Fruit fly (Drosophila melanogaster) whole organism, embryonic: ENCODE data around the gene CG8042.
A peak's percentile ranks its signal among the peaks of the same experiment; 100 is the strongest.

Experiments
- ATbp ChIP-seq: fragments of 200-800 bp; sonication (Bioruptor generic); optimal IDR thresholded peaks from 2 replicates; lab custom pipeline; 2017; ENCODE audit warnings: missing biosample characterization, mild to moderate bottlenecking, missing genetic modification characterization, missing genetic modification reagents
- Abd-B ChIP-seq: fragments of 200-800 bp; sonication (Bioruptor generic); optimal IDR thresholded peaks from 2 replicates; lab custom pipeline; 2018; ENCODE audit warnings: missing biosample characterization, mild to moderate bottlenecking, missing genetic modification characterization, moderate library complexity
- Atf-2 ChIP-seq: fragments of 200-800 bp; sonication (Bioruptor generic); optimal IDR thresholded peaks from 2 replicates; lab custom pipeline; 2016; ENCODE audit warnings: missing biosample characterization, missing genetic modification characterization
- Awh ChIP-seq: fragments of 200-800 bp; sonication (Bioruptor generic); IDR thresholded peaks from 2 replicates; pipeline ENCODE4, ENCODE4 v1.3.6; 2022; ENCODE audit warnings: missing biosample characterization, missing genetic modification characterization
- C15 ChIP-seq: fragments of 200-800 bp; sonication (Bioruptor generic); IDR thresholded peaks from 3 replicates; pipeline ENCODE4 v1.3.6; 2022; ENCODE audit warnings: missing biosample characterization, missing genetic modification characterization
- CG11247 ChIP-seq: fragments of 200-800 bp; sonication (Bioruptor generic); IDR thresholded peaks from 2 replicates; pipeline ENCODE4 v1.3.6; 2022; ENCODE audit warnings: missing biosample characterization, missing genetic modification characterization
- CG11398 ChIP-seq: fragments of 200-800 bp; sonication (Bioruptor generic); optimal IDR thresholded peaks from 2 replicates; lab custom pipeline; 2016; ENCODE audit warnings: missing biosample characterization, missing genetic modification characterization
- CG11456 ChIP-seq: fragments of 200-800 bp; sonication (Bioruptor generic); IDR thresholded peaks from 3 replicates; pipeline ENCODE4 v1.3.6; 2022; ENCODE audit warnings: missing biosample characterization, missing genetic modification characterization
- CG13424 ChIP-seq: fragments of 200-800 bp; sonication (Bioruptor generic); optimal IDR thresholded peaks from 2 replicates; lab custom pipeline; 2019; ENCODE audit warnings: missing biosample characterization, mild to moderate bottlenecking, missing genetic modification characterization, moderate library complexity
- CG13775 ChIP-seq: fragments of 200-800 bp; sonication (Bioruptor generic); optimal IDR thresholded peaks from 3 replicates; lab custom pipeline; 2017; ENCODE audit warnings: missing biosample characterization, mild to moderate bottlenecking, missing genetic modification characterization
- CG14441 ChIP-seq: fragments of 200-800 bp; sonication (Bioruptor generic); IDR thresholded peaks from 2 replicates; pipeline ENCODE4 v1.3.6; 2022; ENCODE audit warnings: missing biosample characterization, missing genetic modification characterization
- CG14860 ChIP-seq: fragments of 200-800 bp; sonication (Bioruptor generic); IDR thresholded peaks from 3 replicates; pipeline ENCODE4 v1.3.6; 2022; ENCODE audit warnings: missing biosample characterization, missing genetic modification characterization; ENCODE audit not compliant: partially characterized antibody
- CG17829 ChIP-seq: fragments of 200-800 bp; optimal IDR thresholded peaks from 2 replicates; lab custom pipeline; 2019; ENCODE audit warnings: missing biosample characterization, mild to moderate bottlenecking, missing genetic modification characterization, moderate library complexity
- CG1832 ChIP-seq: fragments of 200-800 bp; sonication (Bioruptor generic); optimal IDR thresholded peaks from 2 replicates; lab custom pipeline; 2017; ENCODE audit warnings: missing biosample characterization, mild to moderate bottlenecking, missing genetic modification characterization, inconsistent platforms
- CG18599 ChIP-seq: fragments of 200-800 bp; sonication (Bioruptor generic); optimal IDR thresholded peaks from 3 replicates; lab custom pipeline; 2017; ENCODE audit warnings: missing biosample characterization, missing genetic modification characterization, mild to moderate bottlenecking, moderate library complexity, missing genetic modification reagents
- CG2678 ChIP-seq: fragments of 200-800 bp; sonication (Bioruptor generic); optimal IDR thresholded peaks from 3 replicates; lab custom pipeline; 2019; ENCODE audit warnings: missing biosample characterization, mild to moderate bottlenecking, missing genetic modification characterization, moderate library complexity
- CG34224 ChIP-seq: fragments of 200-800 bp; sonication (Bioruptor generic); IDR thresholded peaks from 3 replicates; pipeline ENCODE4 v1.3.6; 2022; ENCODE audit warnings: missing biosample characterization, missing genetic modification characterization; ENCODE audit not compliant: partially characterized antibody
- CG4328 ChIP-seq: fragments of 200-800 bp; sonication (Bioruptor generic); optimal IDR thresholded peaks from 3 replicates; lab custom pipeline; 2017; ENCODE audit warnings: missing biosample characterization, missing genetic modification reagents, missing genetic modification characterization
- CG4404 ChIP-seq: fragments of 200-800 bp; sonication (Bioruptor generic); IDR thresholded peaks from 2 replicates; pipeline ENCODE4 v1.3.6; 2022; ENCODE audit warnings: missing biosample characterization, missing genetic modification characterization
- CG4707 ChIP-seq: fragments of 200-800 bp; sonication (Bioruptor generic); optimal IDR thresholded peaks from 2 replicates; lab custom pipeline; 2018; ENCODE audit warnings: missing biosample characterization, mild to moderate bottlenecking, missing genetic modification characterization, moderate library complexity
- CG6175 ChIP-seq: fragments of 200-800 bp; sonication (Bioruptor generic); IDR thresholded peaks from 3 replicates; pipeline ENCODE4 v1.3.6; 2022; ENCODE audit warnings: missing biosample characterization, missing genetic modification characterization
- CG6765 ChIP-seq: fragments of 200-800 bp; sonication (Bioruptor generic); optimal IDR thresholded peaks from 3 replicates; lab custom pipeline; 2017; ENCODE audit warnings: missing biosample characterization, mild to moderate bottlenecking, missing genetic modification characterization
- CG7271 ChIP-seq: fragments of 200-800 bp; sonication (Bioruptor generic); optimal IDR thresholded peaks from 2 replicates; lab custom pipeline; 2018; ENCODE audit warnings: missing biosample characterization, mild to moderate bottlenecking, missing genetic modification characterization, moderate library complexity
- CG8089 ChIP-seq: fragments of 200-800 bp; sonication (Bioruptor generic); optimal IDR thresholded peaks from 3 replicates; lab custom pipeline; 2016; ENCODE audit warnings: missing biosample characterization, missing genetic modification characterization
- CG8290 ChIP-seq, 3 experiments: fragments of 200-800 bp; sonication (Bioruptor generic); optimal IDR thresholded peaks; 2 replicates each; lab custom pipeline; 2016 to 2019; ENCODE audit warnings: missing biosample characterization in 3 of 3, missing genetic modification characterization in 3 of 3, mild to moderate bottlenecking in 2 of 3, moderate library complexity in 1 of 3
- CG8478 ChIP-seq: fragments of >200 bp; optimal IDR thresholded peaks from 2 replicates; lab custom pipeline; 2018
- CG8924 ChIP-seq: fragments of 200-800 bp; optimal IDR thresholded peaks from 3 replicates; lab custom pipeline; 2019; ENCODE audit warnings: missing biosample characterization, mild to moderate bottlenecking, missing genetic modification characterization, moderate library complexity
- CG9932 ChIP-seq: fragments of 200-800 bp; sonication (Bioruptor generic); IDR thresholded peaks from 2 replicates; pipeline ENCODE4 v1.3.6; 2022; ENCODE audit warnings: missing biosample characterization, missing genetic modification characterization
- CkIIα-i1 ChIP-seq: fragments of 200-800 bp; sonication (Bioruptor generic); IDR thresholded peaks from 2 replicates; pipeline ENCODE4 v1.3.6; 2022; ENCODE audit warnings: missing biosample characterization, missing genetic modification characterization
- Fer2 ChIP-seq: fragments of 200-800 bp; sonication (Bioruptor generic); optimal IDR thresholded peaks from 2 replicates; lab custom pipeline; 2018; ENCODE audit warnings: missing biosample characterization, mild to moderate bottlenecking, missing genetic modification characterization, moderate library complexity
- HLH3B ChIP-seq: fragments of 200-800 bp; sonication (Bioruptor generic); IDR thresholded peaks from 2 replicates; pipeline ENCODE4 v1.3.6; 2022; ENCODE audit warnings: missing biosample characterization, missing genetic modification characterization
- Hsf ChIP-seq: fragments of 200-800 bp; sonication (Bioruptor generic); optimal IDR thresholded peaks from 3 replicates; lab custom pipeline; 2016; ENCODE audit warnings: missing biosample characterization, missing genetic modification characterization
- Mes4 ChIP-seq: fragments of 200-800 bp; sonication (Bioruptor generic); optimal IDR thresholded peaks from 2 replicates; lab custom pipeline; 2016; ENCODE audit warnings: missing biosample characterization, missing genetic modification characterization
- Nf-YA ChIP-seq: fragments of 200-800 bp; sonication (Bioruptor generic); IDR thresholded peaks from 2 replicates; pipeline ENCODE4 v1.3.6; 2022; ENCODE audit warnings: missing biosample characterization, missing genetic modification characterization
- Taf1 ChIP-seq: fragments of 200-800 bp; sonication (Bioruptor generic); IDR thresholded peaks from 2 replicates; pipeline ENCODE4 v1.3.6; 2022; ENCODE audit warnings: missing biosample characterization, missing genetic modification characterization
- amos ChIP-seq: fragments of 200-800 bp; sonication (Bioruptor generic); IDR thresholded peaks from 2 replicates; pipeline ENCODE4 v1.3.6; 2022; ENCODE audit warnings: missing biosample characterization, missing genetic modification characterization; ENCODE audit not compliant: partially characterized antibody
- crc ChIP-seq: fragments of 200-800 bp; sonication (Bioruptor generic); optimal IDR thresholded peaks from 2 replicates; lab custom pipeline; 2016; ENCODE audit warnings: missing biosample characterization, missing genetic modification characterization
- exex ChIP-seq: fragments of 200-800 bp; sonication (Bioruptor generic); optimal IDR thresholded peaks from 4 replicates; lab custom pipeline; 2018; ENCODE audit warnings: missing biosample characterization, mild to moderate bottlenecking, missing genetic modification characterization, moderate library complexity
- fd64A ChIP-seq: fragments of 200-800 bp; sonication (Bioruptor generic); optimal IDR thresholded peaks from 3 replicates; lab custom pipeline; 2018; ENCODE audit warnings: missing biosample characterization, mild to moderate bottlenecking, missing genetic modification characterization
- gro ChIP-seq: fragments of 200-800 bp; sonication (Bioruptor generic); optimal IDR thresholded peaks from 2 replicates; lab custom pipeline; 2016; ENCODE audit warnings: missing biosample characterization, missing genetic modification characterization
- lbe ChIP-seq: fragments of 200-800 bp; sonication (Bioruptor generic); optimal IDR thresholded peaks from 2 replicates; lab custom pipeline; 2016; ENCODE audit warnings: missing biosample characterization, mild to moderate bottlenecking, missing genetic modification characterization
- maf-S ChIP-seq: fragments of 200-800 bp; sonication (Bioruptor generic); optimal IDR thresholded peaks from 2 replicates; lab custom pipeline; 2016; ENCODE audit warnings: missing biosample characterization, missing genetic modification characterization
- phol ChIP-seq: fragments of 200-800 bp; sonication (Bioruptor generic); optimal IDR thresholded peaks from 3 replicates; lab custom pipeline; 2018; ENCODE audit warnings: missing biosample characterization, mild to moderate bottlenecking, missing genetic modification characterization, moderate library complexity
- psq ChIP-seq: fragments of 200-800 bp; sonication (Bioruptor generic); optimal IDR thresholded peaks from 2 replicates; lab custom pipeline; 2017; ENCODE audit warnings: missing biosample characterization, missing genetic modification characterization
- row ChIP-seq: fragments of 200-800 bp; sonication (Bioruptor generic); IDR thresholded peaks from 3 replicates; pipeline ENCODE4 v1.3.6; 2022; ENCODE audit warnings: missing biosample characterization, missing genetic modification characterization
- schlank ChIP-seq: fragments of 200-800 bp; sonication (Bioruptor generic); optimal IDR thresholded peaks from 2 replicates; lab custom pipeline; 2018; ENCODE audit warnings: missing biosample characterization, mild to moderate bottlenecking, missing genetic modification characterization
- slp2 ChIP-seq: fragments of 200-800 bp; sonication (Bioruptor generic); optimal IDR thresholded peaks from 2 replicates; lab custom pipeline; 2016; ENCODE audit warnings: missing biosample characterization, missing genetic modification characterization
- stc ChIP-seq: fragments of 200-800 bp; sonication (Bioruptor generic); IDR thresholded peaks from 2 replicates; pipeline ENCODE4 v1.3.6; 2022; ENCODE audit warnings: missing biosample characterization, missing genetic modification characterization
- tin ChIP-seq: fragments of 200-800 bp; sonication (Bioruptor generic); optimal IDR thresholded peaks from 3 replicates; lab custom pipeline; 2016; ENCODE audit warnings: missing biosample characterization, missing genetic modification characterization
- unc-4 ChIP-seq: fragments of 200-800 bp; sonication (Bioruptor generic); IDR thresholded peaks from 2 replicates; pipeline ENCODE4 v1.3.6; 2022; ENCODE audit warnings: missing biosample characterization, missing genetic modification characterization; ENCODE audit not compliant: partially characterized antibody
- z ChIP-seq: fragments of 200-800 bp; sonication (Bioruptor generic); IDR thresholded peaks from 3 replicates; pipeline ENCODE4 v1.3.6; 2022; ENCODE audit warnings: missing biosample characterization, missing genetic modification characterization
- zen ChIP-seq: fragments of 200-800 bp; sonication (Bioruptor generic); optimal IDR thresholded peaks from 3 replicates; lab custom pipeline; 2018; ENCODE audit warnings: missing biosample characterization, mild to moderate bottlenecking, missing genetic modification characterization, moderate library complexity

CG8042 gene

DNA sequence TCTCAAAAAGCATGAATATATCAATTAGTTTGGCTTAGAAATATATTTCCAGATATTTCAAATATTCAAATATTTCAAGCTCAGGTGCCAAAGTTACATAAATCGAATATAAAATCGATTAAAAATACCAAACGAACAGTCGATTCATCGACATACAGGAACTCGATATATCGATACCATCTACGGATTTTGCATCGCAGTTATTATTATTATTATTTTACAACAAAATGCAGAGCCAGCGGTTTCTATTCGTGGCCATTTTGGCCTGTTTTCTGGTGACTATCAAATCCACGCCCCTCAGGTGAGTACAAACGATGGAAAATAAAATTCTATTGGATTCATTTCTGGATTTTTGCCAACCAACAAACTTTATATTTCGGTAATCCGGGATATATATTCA, 4.3 kb downstream of the CG8042 start, which contains the start of gene RNaseX25 (continued):
- no peak for TF ChIP-seq Hsf (GFP tag; lab: Kevin White, UChicago)
- TF ChIP-seq maf-S: no peak
- TF ChIP-seq CG8089: no peak
- no peak for TF ChIP-seq zen (tag; lab: Kevin White, UChicago)
- TF ChIP-seq psq (GFP tag; lab: Kevin White, UChicago): no peak
- no peak for TF ChIP-seq Nf-YA
- TF ChIP-seq CG9932 (GFP tag; lab: Robert Waterston, UW): no peak
- peak; percentile 13 for TF ChIP-seq lbe (GFP tag; lab: Kevin White, UChicago)
- TF ChIP-seq crc (GFP tag; lab: Kevin White, UChicago): no peak
- TF ChIP-seq CG11247 (GFP tag; lab: Robert Waterston, UW): no peak
- no peak for TF ChIP-seq CG1832
- no peak for TF ChIP-seq CG18599 (GFP tag; lab: Kevin White, UChicago)
- TF ChIP-seq slp2 (GFP tag; lab: Kevin White, UChicago): no peak
- no peak for TF ChIP-seq Mes4 (GFP tag; lab: Kevin White, UChicago)
- no peak for TF ChIP-seq Abd-B (GFP tag; lab: Kevin White, UChicago)
- no peak for TF ChIP-seq exex (tag; lab: Kevin White, UChicago)
- TF ChIP-seq CG11456 (GFP tag; lab: Robert Waterston, UW): no peak
- TF ChIP-seq HLH3B (GFP tag; lab: Robert Waterston, UW): no peak
- TF ChIP-seq Atf-2: no peak
- TF ChIP-seq ATbp (GFP tag; lab: Kevin White, UChicago): no peak
- TF ChIP-seq CG34224 (GFP tag; lab: Robert Waterston, UW): peak; percentile 97
- TF ChIP-seq CG11398: no peak
- TF ChIP-seq fd64A (GFP tag; lab: Kevin White, UChicago): no peak
- no peak for TF ChIP-seq z
- peak; percentile 88 for TF ChIP-seq CG14860 (GFP tag; lab: Robert Waterston, UW)
- no peak for TF ChIP-seq CG8924 (tag; lab: Kevin White, UChicago)
- no peak for TF ChIP-seq CG13424
- no peak for TF ChIP-seq CG7271 (tag; lab: Kevin White, UChicago)
- no peak for TF ChIP-seq schlank (tag; lab: Kevin White, UChicago)
- peak; percentile 15 for TF ChIP-seq CG17829 (tag; lab: Kevin White, UChicago)
- TF ChIP-seq Taf1 (GFP tag; lab: Robert Waterston, UW): no peak
- TF ChIP-seq tin (GFP tag; lab: Kevin White, UChicago): no peak
- TF ChIP-seq C15: no peak
- no peak; the same call in 2 of the 3 replicates for TF ChIP-seq row (GFP tag; lab: Robert Waterston, UW)
- no peak for TF ChIP-seq CG6175 (GFP tag; lab: Robert Waterston, UW)
- no peak for TF ChIP-seq stc
- TF ChIP-seq amos (GFP tag; lab: Robert Waterston, UW): peak; percentile 93
- no peak for TF ChIP-seq CG4404 (GFP tag; lab: Robert Waterston, UW)
- TF ChIP-seq gro (GFP tag; lab: Kevin White, UChicago): no peak
- no peak for TF ChIP-seq CG2678 (tag; lab: Kevin White, UChicago)
- TF ChIP-seq CG13775 (GFP tag; lab: Kevin White, UChicago): no peak
- no peak for TF ChIP-seq CG8478 (lab: Kevin White, UChicago)
- peak; percentile 96 for TF ChIP-seq unc-4 (GFP tag; lab: Robert Waterston, UW)
- TF ChIP-seq Awh (GFP tag; lab: Robert Waterston, UW): no peak
- TF ChIP-seq phol: peak; percentile 0
- no peak for TF ChIP-seq CkIIα-i1
- TF ChIP-seq Fer2: no peak
- TF ChIP-seq CG6765 (GFP tag; lab: Kevin White, UChicago): no peak
- no peak for TF ChIP-seq CG8290 (GFP tag; optimal IDR thresholded peaks at IDR 0.05; lab: Kevin White, UChicago)
- TF ChIP-seq CG8290 (tag; optimal IDR thresholded peaks at IDR 0.05; lab: Kevin White, UChicago): no peak
- no peak for TF ChIP-seq CG4707 (GFP tag; lab: Kevin White, UChicago)
- TF ChIP-seq CG14441 (GFP tag; lab: Robert Waterston, UW): no peak
- no peak for TF ChIP-seq CG4328 (GFP tag; lab: Kevin White, UChicago)
